Fruit fly (Drosophila melanogaster) whole organism, wandering third instar larva: ENCODE results near the gene CG5281.

Experiments
- Myc ChIP-seq: fragments of >200 bp; optimal IDR thresholded peaks from 2 replicates; lab custom pipeline; 2017
- sage ChIP-seq: fragments of 200-800 bp; sonication (Bioruptor generic); optimal IDR thresholded peaks from 2 replicates; lab custom pipeline; 2016; ENCODE audit warnings: missing biosample characterization, mild to moderate bottlenecking, missing genetic modification characterization

dm6 chr3R:11483328-11483868 is 47.7 kb downstream of the CG5281 start:
- no peak for TF ChIP-seq Myc (lab: Kevin White, UChicago)
- no peak for TF ChIP-seq sage
